Fruit fly (Drosophila melanogaster) whole organism, embryonic: ENCODE measurements around the gene Iru.

Source experiments
- ATbp ChIP-seq: fragments of 200-800 bp; sonication (Bioruptor generic); optimal IDR thresholded peaks from 2 replicates; lab custom pipeline; 2017; ENCODE audit warnings: missing biosample characterization, mild to moderate bottlenecking, missing genetic modification characterization, missing genetic modification reagents
- Adf1 ChIP-seq: fragments of 200-800 bp; sonication (Bioruptor generic); IDR thresholded peaks from 2 replicates; pipeline ENCODE4 v1.3.6; 2022; ENCODE audit warnings: missing biosample characterization, missing genetic modification characterization
- CG10267 ChIP-seq: fragments of 200-800 bp; sonication (Bioruptor generic); optimal IDR thresholded peaks from 2 replicates; lab custom pipeline; 2018; ENCODE audit warnings: missing biosample characterization, mild to moderate bottlenecking, missing genetic modification characterization, moderate library complexity
- CG10366 ChIP-seq: fragments of 200-800 bp; sonication (Bioruptor generic); IDR thresholded peaks from 2 replicates; pipeline ENCODE4 v1.3.6; 2022; ENCODE audit warnings: missing biosample characterization, missing genetic modification characterization
- CG11398 ChIP-seq: fragments of 200-800 bp; sonication (Bioruptor generic); optimal IDR thresholded peaks from 2 replicates; lab custom pipeline; 2016; ENCODE audit warnings: missing biosample characterization, missing genetic modification characterization
- CG12071 ChIP-seq: fragments of 200-800 bp; sonication (Bioruptor generic); optimal IDR thresholded peaks from 3 replicates; lab custom pipeline; 2018; ENCODE audit warnings: missing biosample characterization, mild to moderate bottlenecking, missing genetic modification characterization
- CG12219 ChIP-seq: fragments of 200-800 bp; sonication (Bioruptor generic); optimal IDR thresholded peaks from 3 replicates; lab custom pipeline; 2018; ENCODE audit warnings: missing biosample characterization, mild to moderate bottlenecking, missing genetic modification characterization
- CG12299 ChIP-seq: fragments of 200-800 bp; sonication (Bioruptor generic); optimal IDR thresholded peaks from 2 replicates; lab custom pipeline; 2018; ENCODE audit warnings: missing biosample characterization, mild to moderate bottlenecking, missing genetic modification characterization
- CG15696 ChIP-seq: fragments of 200-800 bp; sonication (Bioruptor generic); optimal IDR thresholded peaks from 2 replicates; lab custom pipeline; 2019; ENCODE audit warnings: missing biosample characterization, mild to moderate bottlenecking, missing genetic modification characterization, moderate library complexity
- CG18262 ChIP-seq: fragments of 200-800 bp; optimal IDR thresholded peaks from 3 replicates; lab custom pipeline; 2019; ENCODE audit warnings: missing biosample characterization, mild to moderate bottlenecking, missing genetic modification characterization, moderate library complexity
- CG18476 ChIP-seq: fragments of 200-800 bp; sonication (Bioruptor generic); optimal IDR thresholded peaks from 2 replicates; lab custom pipeline; 2016; ENCODE audit warnings: missing biosample characterization, mild to moderate bottlenecking, missing genetic modification characterization
- CG18599 ChIP-seq: fragments of 200-800 bp; sonication (Bioruptor generic); optimal IDR thresholded peaks from 3 replicates; lab custom pipeline; 2017; ENCODE audit warnings: missing biosample characterization, missing genetic modification characterization, mild to moderate bottlenecking, moderate library complexity, missing genetic modification reagents
- CG2712 ChIP-seq: fragments of 200-800 bp; optimal IDR thresholded peaks from 3 replicates; lab custom pipeline; 2019; ENCODE audit warnings: missing biosample characterization, mild to moderate bottlenecking, missing genetic modification characterization, moderate library complexity
- CG31441 ChIP-seq: fragments of 200-800 bp; sonication (Bioruptor generic); IDR thresholded peaks from 2 replicates; pipeline ENCODE4 v1.3.6; 2022; ENCODE audit warnings: missing biosample characterization, missing genetic modification characterization
- CG33557 ChIP-seq: fragments of 200-800 bp; sonication (Bioruptor generic); optimal IDR thresholded peaks from 2 replicates; lab custom pipeline; 2019; ENCODE audit warnings: missing biosample characterization, mild to moderate bottlenecking, missing genetic modification characterization, moderate library complexity
- CG3407 ChIP-seq: fragments of 200-800 bp; sonication (Bioruptor generic); optimal IDR thresholded peaks from 2 replicates; lab custom pipeline; 2018; ENCODE audit warnings: missing biosample characterization, mild to moderate bottlenecking, missing genetic modification characterization
- CG4854 ChIP-seq: fragments of 200-800 bp; sonication (Bioruptor generic); optimal IDR thresholded peaks from 2 replicates; lab custom pipeline; 2016; ENCODE audit warnings: missing biosample characterization, missing genetic modification characterization, inconsistent platforms
- CG7839 ChIP-seq: fragments of 200-800 bp; sonication (Bioruptor generic); optimal IDR thresholded peaks from 3 replicates; lab custom pipeline; 2018; ENCODE audit warnings: missing biosample characterization, mild to moderate bottlenecking, missing genetic modification characterization, moderate library complexity
- CG8388 ChIP-seq: fragments of 200-800 bp; sonication (Bioruptor generic); optimal IDR thresholded peaks from 2 replicates; lab custom pipeline; 2019; ENCODE audit warnings: missing biosample characterization, mild to moderate bottlenecking, missing genetic modification characterization, moderate library complexity
- CG9817 ChIP-seq: fragments of 200-800 bp; sonication (Bioruptor generic); optimal IDR thresholded peaks from 2 replicates; lab custom pipeline; 2018; ENCODE audit warnings: missing biosample characterization, mild to moderate bottlenecking, missing genetic modification characterization, moderate library complexity
- CHES-1-like ChIP-seq: fragments of 200-800 bp; sonication (Bioruptor generic); optimal IDR thresholded peaks from 2 replicates; lab custom pipeline; 2016; ENCODE audit warnings: missing biosample characterization, missing genetic modification characterization
- Fer2 ChIP-seq: fragments of 200-800 bp; sonication (Bioruptor generic); optimal IDR thresholded peaks from 2 replicates; lab custom pipeline; 2018; ENCODE audit warnings: missing biosample characterization, mild to moderate bottlenecking, missing genetic modification characterization, moderate library complexity
- HLH3B ChIP-seq: fragments of 200-800 bp; sonication (Bioruptor generic); IDR thresholded peaks from 2 replicates; pipeline ENCODE4 v1.3.6; 2022; ENCODE audit warnings: missing biosample characterization, missing genetic modification characterization
- Hand ChIP-seq: fragments of 200-800 bp; sonication (Bioruptor generic); optimal IDR thresholded peaks from 2 replicates; lab custom pipeline; 2017; ENCODE audit warnings: mild to moderate bottlenecking, missing biosample characterization, missing genetic modification reagents, missing genetic modification characterization
- PHDP ChIP-seq: fragments of 200-800 bp; sonication (Bioruptor generic); optimal IDR thresholded peaks from 3 replicates; lab custom pipeline; 2018; ENCODE audit warnings: missing biosample characterization, mild to moderate bottlenecking, missing genetic modification characterization, moderate library complexity
- Ssrp ChIP-seq: fragments of 200-800 bp; sonication (Bioruptor generic); optimal IDR thresholded peaks from 2 replicates; lab custom pipeline; 2018; ENCODE audit warnings: missing biosample characterization, mild to moderate bottlenecking, missing genetic modification characterization, moderate library complexity
- ash1 ChIP-seq: fragments of 200-800 bp; sonication (Bioruptor generic); optimal IDR thresholded peaks from 2 replicates; lab custom pipeline; 2018; ENCODE audit warnings: missing biosample characterization, mild to moderate bottlenecking, missing genetic modification characterization
- az2 ChIP-seq: fragments of 200-800 bp; sonication (Bioruptor generic); optimal IDR thresholded peaks from 3 replicates; lab custom pipeline; 2016; ENCODE audit warnings: missing biosample characterization, missing genetic modification characterization
- bsh ChIP-seq, 2 experiments: fragments of 200-800 bp; sonication (Bioruptor generic); optimal IDR thresholded peaks; 2 replicates each; lab custom pipeline; 2017 to 2018; ENCODE audit warnings: mild to moderate bottlenecking in 2 of 2, missing biosample characterization in 2 of 2, missing genetic modification characterization in 2 of 2, moderate library complexity in 1 of 2
- cato ChIP-seq: fragments of 200-800 bp; sonication (Bioruptor generic); optimal IDR thresholded peaks from 2 replicates; lab custom pipeline; 2016; ENCODE audit warnings: missing biosample characterization, missing genetic modification characterization, borderline replicate concordance
- fru ChIP-seq: fragments of >200 bp; optimal IDR thresholded peaks from 2 replicates; lab custom pipeline; 2017
- gt ChIP-seq: fragments of 200-800 bp; sonication (Bioruptor generic); IDR thresholded peaks from 2 replicates; pipeline ENCODE4 v1.3.6; 2022; ENCODE audit warnings: missing biosample characterization, missing genetic modification characterization
- ind ChIP-seq: fragments of 200-800 bp; sonication (Bioruptor generic); optimal IDR thresholded peaks from 3 replicates; lab custom pipeline; 2016; ENCODE audit warnings: missing biosample characterization, missing genetic modification characterization
- klu ChIP-seq: fragments of 200-800 bp; sonication (Bioruptor generic); IDR thresholded peaks from 2 replicates; pipeline ENCODE4 v1.3.6; 2022; ENCODE audit warnings: missing biosample characterization, missing genetic modification characterization
- lilli ChIP-seq: fragments of 200-800 bp; sonication (Bioruptor generic); optimal IDR thresholded peaks from 3 replicates; lab custom pipeline; 2016; ENCODE audit warnings: missing biosample characterization, missing genetic modification characterization
- lmd ChIP-seq: fragments of 200-800 bp; sonication (Bioruptor generic); IDR thresholded peaks from 2 replicates; pipeline ENCODE4 v1.3.6; 2022; ENCODE audit warnings: missing biosample characterization, missing genetic modification characterization
- lola ChIP-seq, 3 experiments: fragments of >200 bp in 2 of 3; fragments of 200-800 bp in 1 of 3; sonication (Bioruptor generic) in 1 of 3; optimal IDR thresholded peaks; 2 replicates each; lab custom pipeline; 2017 to 2019; ENCODE audit warnings: missing biosample characterization in 3 of 3, missing genetic modification characterization in 3 of 3, mild to moderate bottlenecking in 1 of 3, moderate library complexity in 1 of 3
- nerfin-1 ChIP-seq: fragments of 200-800 bp; sonication (Bioruptor generic); optimal IDR thresholded peaks from 3 replicates; lab custom pipeline; 2019; ENCODE audit warnings: missing biosample characterization, mild to moderate bottlenecking, missing genetic modification characterization, moderate library complexity
- odd ChIP-seq: fragments of 200-800 bp; sonication (Bioruptor generic); optimal IDR thresholded peaks from 2 replicates; lab custom pipeline; 2017; ENCODE audit warnings: missing biosample characterization, mild to moderate bottlenecking, missing genetic modification characterization
- org-1 ChIP-seq: fragments of 200-800 bp; sonication (Bioruptor generic); optimal IDR thresholded peaks from 2 replicates; lab custom pipeline; 2017; ENCODE audit warnings: missing biosample characterization, missing genetic modification characterization
- pan ChIP-seq, 4 experiments: fragments of >200 bp in 3 of 4; fragments of 200-800 bp in 1 of 4; sonication (Bioruptor generic) in 1 of 4; optimal IDR thresholded peaks in 3 of 4; IDR thresholded peaks in 1 of 4; 2 replicates each; pipeline versions ENCODE4 v1.3.6 to Lab custom; 2017 to 2022; ENCODE audit warnings: missing biosample characterization in 2 of 4, missing genetic modification characterization in 2 of 4, mixed read lengths in 1 of 4
- psq ChIP-seq: fragments of 200-800 bp; sonication (Bioruptor generic); optimal IDR thresholded peaks from 2 replicates; lab custom pipeline; 2017; ENCODE audit warnings: missing biosample characterization, missing genetic modification characterization
- ranshi ChIP-seq: fragments of 200-800 bp; sonication (Bioruptor generic); IDR thresholded peaks from 2 replicates; pipeline ENCODE4 v1.3.6; 2022; ENCODE audit warnings: missing biosample characterization, missing genetic modification characterization
- sc ChIP-seq, 3 experiments: fragments of >200 bp in 2 of 3; fragments of 200-800 bp in 1 of 3; sonication (Bioruptor generic) in 1 of 3; optimal IDR thresholded peaks; 2 replicates in 2 of 3; 3 replicates in 1 of 3; lab custom pipeline; 2017; ENCODE audit warnings: mild to moderate bottlenecking in 1 of 3, missing biosample characterization in 1 of 3, missing genetic modification characterization in 1 of 3, missing genetic modification reagents in 1 of 3
- sd ChIP-seq: fragments of 200-800 bp; sonication (Bioruptor generic); optimal IDR thresholded peaks from 3 replicates; lab custom pipeline; 2018; ENCODE audit warnings: missing biosample characterization, mild to moderate bottlenecking, missing genetic modification characterization, moderate library complexity
- sens ChIP-seq: fragments of 200-800 bp; sonication (Bioruptor generic); peaks from one replicate; lab custom pipeline; 2016; ENCODE audit warnings: missing biosample characterization, missing genetic modification characterization
- sisA ChIP-seq: fragments of 200-800 bp; sonication (Bioruptor generic); IDR thresholded peaks from 2 replicates; pipeline ENCODE4 v1.3.6; 2022; ENCODE audit warnings: missing biosample characterization, missing genetic modification characterization
- stwl ChIP-seq: fragments of 200-800 bp; sonication (Bioruptor generic); optimal IDR thresholded peaks from 3 replicates; lab custom pipeline; 2018; ENCODE audit warnings: missing biosample characterization, mild to moderate bottlenecking, missing genetic modification characterization, moderate library complexity
- zfh1 ChIP-seq: fragments of 200-800 bp; sonication (Bioruptor generic); IDR thresholded peaks from 3 replicates; pipeline ENCODE4 v1.3.6; 2022; ENCODE audit warnings: missing biosample characterization, missing genetic modification characterization

Gene Iru

DNA sequence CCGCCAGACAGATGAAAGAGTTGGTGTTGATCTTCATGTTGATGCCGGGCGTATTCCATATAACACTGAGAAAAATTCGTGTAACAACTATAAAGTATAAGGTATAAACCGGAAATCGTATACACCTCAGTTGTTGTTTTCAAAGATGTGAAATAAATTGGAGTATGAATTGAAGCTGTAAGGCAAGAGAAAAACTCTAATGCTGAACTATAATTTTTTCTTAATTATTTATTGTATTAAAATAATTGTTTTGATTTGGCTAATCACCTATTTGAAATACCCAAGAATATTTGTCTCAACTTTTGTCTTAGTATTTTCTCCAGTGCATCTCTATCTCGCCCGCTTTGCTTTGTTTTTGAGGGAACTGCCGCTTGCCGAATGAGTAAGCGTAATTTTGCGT lies 45.9 kb upstream of the Iru start (continued):
- TF ChIP-seq CHES-1-like (GFP tag; lab: Kevin White, UChicago), result no peak
- TF ChIP-seq CG9817 (tag; lab: Kevin White, UChicago), result peak; percentile 38
- TF ChIP-seq CG33557 (GFP tag; lab: Kevin White, UChicago), result peak; percentile 7
- peak; percentile 38; the same call in 1 of the 2 replicates for TF ChIP-seq ranshi
- TF ChIP-seq lmd (GFP tag; lab: Robert Waterston, UW), result peak; percentile 45
- TF ChIP-seq nerfin-1 (tag; lab: Kevin White, UChicago), result peak; percentile 42
- TF ChIP-seq ATbp (GFP tag; lab: Kevin White, UChicago), result peak; percentile 61
- TF ChIP-seq sens, result peak; percentile 44
- no peak for TF ChIP-seq fru
- peak; percentile 11 for TF ChIP-seq sd (tag; lab: Kevin White, UChicago)
- TF ChIP-seq Adf1 (GFP tag; lab: Robert Waterston, UW), result no peak
- TF ChIP-seq lola (GFP tag; optimal IDR thresholded peaks at IDR 0.05; lab: Kevin White, UChicago), result peak in 1 of 3 experiments; percentile 64
- TF ChIP-seq CG31441, result peak; percentile 83
- peak; percentile 16 for TF ChIP-seq cato (GFP tag; lab: Kevin White, UChicago)
- TF ChIP-seq CG12071, result no peak
- no peak for TF ChIP-seq CG11398 (GFP tag; lab: Kevin White, UChicago)
- TF ChIP-seq lilli, result no peak
- TF ChIP-seq CG12219 (GFP tag; lab: Kevin White, UChicago), result peak; percentile 32
- TF ChIP-seq CG18599 (GFP tag; lab: Kevin White, UChicago), result peak; percentile 14
- peak; percentile 2 for TF ChIP-seq CG12299 (tag; lab: Kevin White, UChicago)
- TF ChIP-seq CG18476 (GFP tag; lab: Kevin White, UChicago), result no peak
- peak; percentile 77 for TF ChIP-seq CG2712 (tag; lab: Kevin White, UChicago)
- TF ChIP-seq gt, result no peak
- TF ChIP-seq CG8388 (GFP tag; lab: Kevin White, UChicago), result peak; percentile 69
- 0 out of 3 replicates have a peak, but pooled peaks have one; percentile 28 for TF ChIP-seq zfh1 (GFP tag; lab: Robert Waterston, UW)
- peak; percentile 55 for TF ChIP-seq ind
- TF ChIP-seq CG18262 (tag; lab: Kevin White, UChicago), result peak; percentile 73
- TF ChIP-seq sc (optimal IDR thresholded peaks at IDR 0.05; lab: Kevin White, UChicago), result no peak
- TF ChIP-seq sc (GFP tag; optimal IDR thresholded peaks at IDR 0.05; lab: Kevin White, UChicago), result peak; percentile 29
- peak; percentile 77 for TF ChIP-seq Ssrp (tag; lab: Kevin White, UChicago)
- peak; percentile 74 for TF ChIP-seq CG7839
- no peak for TF ChIP-seq CG4854 (GFP tag; lab: Kevin White, UChicago)
- no peak for TF ChIP-seq pan (optimal IDR thresholded peaks at IDR 0.05; lab: Kevin White, UChicago)
- peak in 1 of 2 experiments; percentile 44 for TF ChIP-seq pan (GFP tag; optimal IDR thresholded peaks at IDR 0.05 in 1 of 2, IDR thresholded peaks at IDR 0.05 in 1 of 2)
- TF ChIP-seq sisA (GFP tag; lab: Robert Waterston, UW), result peak; percentile 54
- TF ChIP-seq az2 (GFP tag; lab: Kevin White, UChicago), result peak; percentile 54
- TF ChIP-seq ash1 (GFP tag; lab: Kevin White, UChicago), result no peak
- TF ChIP-seq stwl (tag; lab: Kevin White, UChicago), result no peak
- peak; percentile 67 for TF ChIP-seq HLH3B (GFP tag; lab: Robert Waterston, UW)
- peak; percentile 38; the same call in 1 of the 2 replicates for TF ChIP-seq klu (GFP tag; lab: Robert Waterston, UW)
- TF ChIP-seq org-1 (GFP tag; lab: Kevin White, UChicago), result peak; percentile 44
- TF ChIP-seq PHDP (tag; lab: Kevin White, UChicago), result peak; percentile 61
- peak; percentile 45 for TF ChIP-seq CG15696 (tag; lab: Kevin White, UChicago)
- TF ChIP-seq CG3407 (GFP tag; lab: Kevin White, UChicago), result peak; percentile 39
- TF ChIP-seq Fer2 (tag; lab: Kevin White, UChicago), result no peak
- peak; percentile 6 for TF ChIP-seq odd (GFP tag; lab: Kevin White, UChicago)
- no peak for TF ChIP-seq psq (GFP tag; lab: Kevin White, UChicago)
- peak; percentile 41 for TF ChIP-seq CG10366 (GFP tag; lab: Robert Waterston, UW)
- TF ChIP-seq CG10267, result peak; percentile 56
- TF ChIP-seq Hand (GFP tag; lab: Kevin White, UChicago), result no peak
- peak in 1 of 2 experiments; percentile 64 for TF ChIP-seq bsh (GFP tag; optimal IDR thresholded peaks at IDR 0.05; lab: Kevin White, UChicago)
